Fruit fly (Drosophila melanogaster): ENCODE results near the gene CG6511.

- TF ChIP-seq Ets21C (GFP tag; optimal IDR thresholded peaks at IDR 0.05) (no peak), CG6276 (GFP tag; optimal IDR thresholded peaks at IDR 0.05) (no peak), CG6163 (GFP tag; IDR thresholded peaks at IDR 0.05) (no peak)
Measured at dm6 chr3L:8680353-8680752, 40.8 kb upstream of the CG6511 start.
